Worm (Caenorhabditis elegans) whole organism, L2 larva: ENCODE results near the gene fbxa-15.

Experiments
- ama-1 ChIP-seq: fragments of 150-350 bp; optimal IDR thresholded peaks from 2 replicates; lab custom pipeline; 2018; ENCODE audit warnings: inconsistent platforms
- nhr-77 ChIP-seq: fragments of 150-350 bp; optimal IDR thresholded peaks from 2 replicates; lab custom pipeline; 2014; ENCODE audit warnings: missing biosample characterization, missing genetic modification characterization

- TF ChIP-seq nhr-77 (no peak), ama-1 (lab: Kevin White, UChicago) (no peak)
Observed at ce11 chrIII:1354523-1354922, 33.1 kb upstream of the fbxa-15 start.
